Worm (Caenorhabditis elegans): Measurements from ENCODE around the gene rom-2.
A peak's percentile ranks its signal among the peaks of the same experiment; 100 is the strongest.

Gene rom-2

ce11 chrIII:9616933-9617332 lies 21.5 kb upstream of the rom-2 start:
- no peak for TF ChIP-seq B0310.2 (tag; optimal IDR thresholded peaks at IDR 0.05)
- TF ChIP-seq ceh-36 (tag; optimal IDR thresholded peaks at IDR 0.05): no peak
- TF ChIP-seq ama-1 (optimal IDR thresholded peaks at IDR 0.05): no peak
- TF ChIP-seq tbx-11 (GFP tag; IDR thresholded peaks at IDR 0.05): no peak
- TF ChIP-seq pes-1 (GFP tag; IDR thresholded peaks at IDR 0.05): no peak

DNA sequence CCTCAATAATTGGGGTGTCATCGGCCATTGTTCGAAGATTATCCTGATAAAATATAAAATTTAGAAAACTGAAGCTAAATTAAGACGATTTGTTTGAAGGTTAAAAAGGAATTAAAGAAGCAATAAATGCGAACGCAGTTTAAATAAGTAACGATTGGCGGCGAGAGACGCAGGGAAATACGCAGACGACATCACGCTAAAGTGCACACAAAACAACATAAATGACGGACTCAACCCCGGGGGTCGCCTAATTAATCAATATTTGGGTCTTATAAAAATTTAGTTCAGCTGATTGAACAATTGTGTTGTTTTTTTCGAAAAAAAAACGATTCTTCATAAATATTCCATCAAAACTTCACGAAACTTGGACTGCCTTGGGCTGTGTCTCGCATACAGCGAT lies 21.0 kb upstream of the rom-2 start, which contains the start of gene hcp-3:
Gene hcp-3 (minus strand): TSS at position 45 of the 400 bp plus-strand sequence.
- TF ChIP-seq ceh-13 (GFP tag; optimal IDR thresholded peaks at IDR 0.05) (no peak), hnd-1 (tag; optimal IDR thresholded peaks at IDR 0.05) (no peak), F13C5.2 (tag; optimal IDR thresholded peaks at IDR 0.05) (no peak), ceh-36 (tag; optimal IDR thresholded peaks at IDR 0.05) (no peak), ama-1 (optimal IDR thresholded peaks at IDR 0.05) (no peak), tra-4 (tag; optimal IDR thresholded peaks at IDR 0.05) (no peak), tbx-11 (GFP tag; IDR thresholded peaks at IDR 0.05) (no peak), hmbx-1 (tag; optimal IDR thresholded peaks at IDR 0.05) (no peak), aly-1 (tag; optimal IDR thresholded peaks at IDR 0.05) (no peak), scrt-1 (GFP tag; IDR thresholded peaks at IDR 0.05) (no peak), flt-1 (GFP tag; IDR thresholded peaks at IDR 0.05) (no peak), tbx-37 (GFP tag; conservative IDR thresholded peaks at IDR 0.05) (no peak), pes-1 (GFP tag; IDR thresholded peaks at IDR 0.05) (no peak), sea-1 (GFP tag; conservative IDR thresholded peaks at IDR 0.05) (no peak), hmg-4 (GFP tag; optimal IDR thresholded peaks at IDR 0.05) (no peak), B0310.2 (tag; optimal IDR thresholded peaks at IDR 0.05) (no peak), ets-7 (tag; optimal IDR thresholded peaks at IDR 0.05) (no peak)

DNA sequence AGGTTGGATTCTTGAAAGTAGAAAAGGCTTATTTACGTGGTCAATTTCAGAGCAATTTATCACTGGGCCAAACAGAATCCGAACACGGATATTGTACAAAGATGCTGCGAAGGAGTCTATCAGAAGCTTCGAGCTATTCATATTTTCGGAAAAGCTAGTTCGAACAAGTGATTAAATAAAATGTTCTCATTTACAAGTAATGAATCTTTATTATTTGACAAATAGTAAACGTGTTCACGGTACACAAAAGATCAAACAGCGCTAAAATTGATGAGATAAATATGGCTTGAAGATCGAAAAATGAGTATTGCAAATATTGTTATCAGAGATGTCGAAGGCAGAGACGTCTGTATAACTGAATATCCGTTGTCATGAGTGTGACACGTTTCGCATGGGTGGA lies 19.7 kb upstream of the rom-2 start:
- TF ChIP-seq B0310.2 (tag; optimal IDR thresholded peaks at IDR 0.05): no peak
- no peak for TF ChIP-seq tbx-11 (GFP tag; IDR thresholded peaks at IDR 0.05)
- no peak for TF ChIP-seq F13C5.2 (tag; optimal IDR thresholded peaks at IDR 0.05)
- no peak for TF ChIP-seq tbx-37 (GFP tag; conservative IDR thresholded peaks at IDR 0.05)
- TF ChIP-seq hmbx-1 (tag; optimal IDR thresholded peaks at IDR 0.05): no peak
- no peak for TF ChIP-seq aly-1 (tag; optimal IDR thresholded peaks at IDR 0.05)
- TF ChIP-seq flt-1 (GFP tag; IDR thresholded peaks at IDR 0.05): no peak
- no peak for TF ChIP-seq ceh-36 (tag; optimal IDR thresholded peaks at IDR 0.05)

DNA sequence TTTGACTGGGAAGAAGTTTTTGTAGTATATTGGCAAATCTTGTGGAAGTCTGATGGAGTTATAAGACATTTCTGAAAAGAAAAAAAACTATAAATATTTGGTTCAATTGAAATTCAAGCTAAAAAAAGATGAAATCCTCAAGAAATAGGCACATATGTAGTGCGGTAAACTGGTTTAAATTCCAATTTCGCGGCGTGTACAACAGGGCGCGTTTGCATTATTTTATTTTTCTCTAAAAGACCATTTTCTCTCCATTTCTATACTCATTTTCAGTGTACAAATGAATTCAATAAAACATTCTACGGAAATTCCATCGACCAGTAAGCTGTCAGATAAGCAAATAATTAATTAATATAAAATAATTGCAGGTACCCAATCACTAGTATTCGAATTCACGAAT lies 18.7 kb upstream of the rom-2 start, which contains the start of the genes pri-1 and F58A4.6:
Gene pri-1 (minus strand): TSS at position 71 of the 400 bp plus-strand sequence.
Gene F58A4.6 (plus strand): TSS at position 272 of the 400 bp plus-strand sequence.
- peak; percentile 2 for TF ChIP-seq F13C5.2 (tag; optimal IDR thresholded peaks at IDR 0.05)
- no peak for TF ChIP-seq tbx-11 (GFP tag; IDR thresholded peaks at IDR 0.05)

ce11 chrIII:9612097-9612496 lies 16.6 kb upstream of the rom-2 start, which contains the start of gene bbs-4:
TSS of gene bbs-4 (minus strand) at chrIII:9612197.
- TF ChIP-seq hmg-4 (GFP tag; optimal IDR thresholded peaks at IDR 0.05) (no peak), flt-1 (GFP tag; IDR thresholded peaks at IDR 0.05) (no peak)

- TF ChIP-seq tra-4 (tag; optimal IDR thresholded peaks at IDR 0.05): no peak
- no peak for TF ChIP-seq hnd-1 (tag; optimal IDR thresholded peaks at IDR 0.05)
- no peak for TF ChIP-seq hmbx-1 (tag; optimal IDR thresholded peaks at IDR 0.05)
- no peak for TF ChIP-seq ets-7 (tag; optimal IDR thresholded peaks at IDR 0.05)
Measured at ce11 chrIII:9608650-9609049, 13.2 kb upstream of the rom-2 start, which contains the start of gene clec-161. TSS of gene clec-161 (minus strand) at chrIII:9608750.

ce11 chrIII:9600645-9601044 lies 5.2 kb upstream of the rom-2 start, which contains the start of gene F58A4.2:
TSS of gene F58A4.2 (minus strand) at chrIII:9600745.
- TF ChIP-seq tra-4 (tag; optimal IDR thresholded peaks at IDR 0.05): no peak
- TF ChIP-seq ceh-36 (tag; optimal IDR thresholded peaks at IDR 0.05): no peak
- no peak for TF ChIP-seq ama-1 (optimal IDR thresholded peaks at IDR 0.05)
- no peak for TF ChIP-seq hmbx-1 (tag; optimal IDR thresholded peaks at IDR 0.05)
- no peak for TF ChIP-seq tbx-11 (GFP tag; IDR thresholded peaks at IDR 0.05)
- TF ChIP-seq F13C5.2 (tag; optimal IDR thresholded peaks at IDR 0.05): no peak
- TF ChIP-seq hnd-1 (tag; optimal IDR thresholded peaks at IDR 0.05): no peak

DNA sequence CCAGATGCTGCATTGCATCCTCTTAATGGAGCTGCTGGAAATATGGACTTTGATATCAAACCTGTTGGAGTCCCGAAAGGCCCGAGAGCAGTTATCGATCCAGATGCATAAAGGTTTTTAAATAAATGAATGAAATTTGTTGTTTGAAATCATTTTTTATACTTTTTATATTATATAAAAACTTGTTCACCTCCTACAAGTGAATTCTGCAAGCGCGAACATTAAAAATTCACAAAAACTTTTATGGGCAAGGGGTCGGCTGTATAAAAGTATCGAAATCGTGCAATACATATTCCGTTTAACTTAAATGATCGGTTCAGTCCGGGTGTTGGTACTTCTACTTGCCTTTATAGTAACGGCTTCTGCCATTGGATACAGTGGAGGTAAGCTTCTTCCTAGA lies 2.7 kb upstream of the rom-2 start, which contains the start of gene F58A4.1:
Gene F58A4.1 (plus strand): TSS at position 301 of the 400 bp plus-strand sequence.
- TF ChIP-seq tra-4 (tag; optimal IDR thresholded peaks at IDR 0.05): no peak
- TF ChIP-seq ceh-13 (GFP tag; optimal IDR thresholded peaks at IDR 0.05): no peak
- TF ChIP-seq hmbx-1 (tag; optimal IDR thresholded peaks at IDR 0.05): no peak
- TF ChIP-seq ceh-36 (tag; optimal IDR thresholded peaks at IDR 0.05): no peak
- no peak for TF ChIP-seq flt-1 (GFP tag; IDR thresholded peaks at IDR 0.05)
- no peak for TF ChIP-seq tbx-11 (GFP tag; IDR thresholded peaks at IDR 0.05)
- no peak for TF ChIP-seq B0310.2 (tag; optimal IDR thresholded peaks at IDR 0.05)
- TF ChIP-seq scrt-1 (GFP tag; IDR thresholded peaks at IDR 0.05): no peak
- TF ChIP-seq sea-1 (GFP tag; conservative IDR thresholded peaks at IDR 0.05): no peak
- no peak for TF ChIP-seq hnd-1 (tag; optimal IDR thresholded peaks at IDR 0.05)
- TF ChIP-seq hmg-4 (GFP tag; optimal IDR thresholded peaks at IDR 0.05): no peak
- TF ChIP-seq pes-1 (GFP tag; IDR thresholded peaks at IDR 0.05): no peak
- no peak for TF ChIP-seq aly-1 (tag; optimal IDR thresholded peaks at IDR 0.05)
- TF ChIP-seq F13C5.2 (tag; optimal IDR thresholded peaks at IDR 0.05): no peak
- TF ChIP-seq ama-1 (optimal IDR thresholded peaks at IDR 0.05): no peak
- no peak for TF ChIP-seq tbx-37 (GFP tag; conservative IDR thresholded peaks at IDR 0.05)
- TF ChIP-seq ets-7 (tag; optimal IDR thresholded peaks at IDR 0.05): no peak

DNA sequence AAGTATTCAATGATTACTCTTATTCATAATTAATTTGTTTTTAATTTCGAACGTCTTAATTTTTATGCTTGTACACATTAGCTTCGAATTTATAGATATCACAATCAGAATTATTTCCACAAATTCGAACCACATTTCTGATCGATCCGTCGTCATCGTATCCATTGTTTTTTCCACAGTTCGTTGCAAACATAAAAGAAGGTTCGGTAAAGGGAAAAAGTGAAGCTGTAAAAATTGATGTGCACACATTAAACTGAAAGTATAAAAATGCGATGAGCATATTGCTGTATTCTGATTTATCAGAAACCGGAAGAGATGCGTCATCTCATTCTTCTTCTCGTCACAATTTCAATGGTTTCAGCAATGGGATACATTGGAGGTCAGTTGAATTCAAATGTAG lies 1.6 kb upstream of the rom-2 start, which contains the start of gene C48B4.12:
Gene C48B4.12 (plus strand): TSS at position 301 of the 400 bp plus-strand sequence.
- TF ChIP-seq F13C5.2 (tag; optimal IDR thresholded peaks at IDR 0.05) (no peak), tbx-37 (GFP tag; conservative IDR thresholded peaks at IDR 0.05) (no peak), B0310.2 (tag; optimal IDR thresholded peaks at IDR 0.05) (no peak), ama-1 (optimal IDR thresholded peaks at IDR 0.05) (no peak), ets-7 (tag; optimal IDR thresholded peaks at IDR 0.05) (no peak), tbx-11 (GFP tag; IDR thresholded peaks at IDR 0.05) (no peak), pes-1 (GFP tag; IDR thresholded peaks at IDR 0.05) (no peak), hmg-4 (GFP tag; optimal IDR thresholded peaks at IDR 0.05) (no peak), hmbx-1 (tag; optimal IDR thresholded peaks at IDR 0.05) (no peak), aly-1 (tag; optimal IDR thresholded peaks at IDR 0.05) (no peak), scrt-1 (GFP tag; IDR thresholded peaks at IDR 0.05) (no peak), hnd-1 (tag; optimal IDR thresholded peaks at IDR 0.05) (no peak), ceh-36 (tag; optimal IDR thresholded peaks at IDR 0.05) (no peak), flt-1 (GFP tag; IDR thresholded peaks at IDR 0.05) (no peak), tra-4 (tag; optimal IDR thresholded peaks at IDR 0.05) (no peak)

All from whole organism, early embryonic.